Worm (Caenorhabditis elegans) whole organism, L2 larva: Measurements from ENCODE around the gene C25H3.3.

Source experiments
- F13H6.1 ChIP-seq: sonication (generic microtip); optimal IDR thresholded peaks from 2 replicates; lab custom pipeline; 2016; ENCODE audit warnings: missing genetic modification characterization, missing compliant biosample characterization
- R02D3.7 ChIP-seq: fragments of 150-350 bp; optimal IDR thresholded peaks from 2 replicates; lab custom pipeline; 2014; ENCODE audit warnings: missing biosample characterization, missing genetic modification characterization
- ZK546.5 ChIP-seq: sonication (generic microtip); optimal IDR thresholded peaks from 2 replicates; lab custom pipeline; 2017; ENCODE audit warnings: missing biosample characterization, missing genetic modification characterization
- ama-1 ChIP-seq: fragments of 150-350 bp; optimal IDR thresholded peaks from 2 replicates; lab custom pipeline; 2018; ENCODE audit warnings: inconsistent platforms
- dmd-4 ChIP-seq: sonication (generic microtip); optimal IDR thresholded peaks from 2 replicates; lab custom pipeline; 2017; ENCODE audit warnings: missing biosample characterization, missing genetic modification characterization
- nhr-237 ChIP-seq: fragments of 150-350 bp; optimal IDR thresholded peaks from 2 replicates; lab custom pipeline; 2014; ENCODE audit warnings: missing biosample characterization, missing genetic modification characterization
- unc-55 ChIP-seq: fragments of 150-350 bp; sonication (generic microtip); optimal IDR thresholded peaks from 3 replicates; lab custom pipeline; 2014; ENCODE audit warnings: missing biosample characterization, missing genetic modification reagents, missing genetic modification characterization
- unc-62 ChIP-seq: fragments of 150-350 bp; optimal IDR thresholded peaks from 2 replicates; lab custom pipeline; 2014; ENCODE audit warnings: missing biosample characterization, missing genetic modification reagents, missing genetic modification characterization
- zag-1 ChIP-seq: fragments of 150-350 bp; optimal IDR thresholded peaks from 2 replicates; lab custom pipeline; 2014; ENCODE audit warnings: missing biosample characterization, missing genetic modification characterization

- TF ChIP-seq ama-1 (lab: Kevin White, UChicago), result no peak
- TF ChIP-seq dmd-4 (tag; lab: Kevin White, UChicago), result no peak
- no peak for TF ChIP-seq nhr-237 (tag; lab: Kevin White, UChicago)
- TF ChIP-seq unc-62, result no peak
- TF ChIP-seq zag-1 (tag; lab: Kevin White, UChicago), result no peak
- TF ChIP-seq unc-55 (GFP tag; lab: Kevin White, UChicago), result no peak
- TF ChIP-seq ZK546.5 (tag; lab: Kevin White, UChicago), result no peak
- TF ChIP-seq R02D3.7, result no peak
- no peak for TF ChIP-seq F13H6.1
Observed at ce11 chrII:5719848-5720247, 25.9 kb downstream of the C25H3.3 start, which contains the start of gene damt-1.
